Worm (Caenorhabditis elegans): ENCODE data around the gene M01F1.9.

- no peak for TF ChIP-seq dao-5 (tag; optimal IDR thresholded peaks at IDR 0.05)
- no peak for TF ChIP-seq W03F9.2 (tag; optimal IDR thresholded peaks at IDR 0.05)
Observed at ce11 chrIII:3467013-3467412, 31.8 kb downstream of the M01F1.9 start.

All from whole organism, L4/young adult.